Worm (Caenorhabditis elegans) whole organism, young adult: Measurements from ENCODE around the gene Y97E10AL.1.

ENCODE experiments used
- B0261.1 ChIP-seq: sonication (generic microtip); optimal IDR thresholded peaks from 2 replicates; lab custom pipeline; 2016; ENCODE audit warnings: mild to moderate bottlenecking, missing genetic modification characterization, moderate library complexity, missing compliant biosample characterization
- B0336.3 ChIP-seq: fragments of 200-800 bp; sonication (Bioruptor generic); IDR thresholded peaks from 2 replicates; pipeline ENCODE4 v1.3.6; 2022; ENCODE audit warnings: missing genetic modification characterization, missing compliant biosample characterization
- D2030.7 ChIP-seq: fragments of 200-800 bp; sonication (Bioruptor generic); IDR thresholded peaks from 2 replicates; pipeline ENCODE4 v1.3.6; 2022; ENCODE audit warnings: missing genetic modification reagents, missing genetic modification characterization, missing compliant biosample characterization
- F22D6.2 ChIP-seq: sonication (generic microtip); optimal IDR thresholded peaks from 2 replicates; lab custom pipeline; 2016; ENCODE audit warnings: mild to moderate bottlenecking, missing genetic modification characterization, missing compliant biosample characterization
- F23B12.7 ChIP-seq: sonication (generic microtip); optimal IDR thresholded peaks from 2 replicates; lab custom pipeline; 2017; ENCODE audit warnings: missing genetic modification characterization, mild to moderate bottlenecking, missing compliant biosample characterization, antibody characterized with exemption, moderate library complexity; ENCODE audit not compliant: insufficient read depth
- F37B4.10 ChIP-seq: fragments of 200-800 bp; sonication (Bioruptor generic); IDR thresholded peaks from 2 replicates; pipeline ENCODE4 v1.3.6; 2022; ENCODE audit warnings: missing genetic modification characterization, missing compliant biosample characterization
- F39B2.1 ChIP-seq: fragments of 200-800 bp; sonication (Bioruptor generic); IDR thresholded peaks from 2 replicates; pipeline ENCODE4 v1.3.6; 2022; ENCODE audit warnings: missing genetic modification reagents, missing genetic modification characterization, missing compliant biosample characterization
- F49E8.2 ChIP-seq: sonication (generic microtip); optimal IDR thresholded peaks from 3 replicates; lab custom pipeline; 2017; ENCODE audit warnings: missing genetic modification characterization, mild to moderate bottlenecking, missing compliant biosample characterization, antibody characterized with exemption, moderate library complexity; ENCODE audit not compliant: insufficient read depth
- F52B5.7 ChIP-seq: sonication (generic microtip); optimal IDR thresholded peaks from 2 replicates; lab custom pipeline; 2016; ENCODE audit warnings: mild to moderate bottlenecking, missing genetic modification characterization, missing compliant biosample characterization
- K12H6.12 ChIP-seq: fragments of 200-800 bp; sonication (Bioruptor generic); optimal IDR thresholded peaks from 2 replicates; lab custom pipeline; 2018; ENCODE audit warnings: mild to moderate bottlenecking, missing genetic modification characterization, missing compliant biosample characterization
- T07F8.4 ChIP-seq: sonication (generic microtip); optimal IDR thresholded peaks from 2 replicates; lab custom pipeline; 2016; ENCODE audit warnings: mild to moderate bottlenecking, missing genetic modification characterization, moderate library complexity, missing compliant biosample characterization
- Y79H2A.3 ChIP-seq: fragments of 200-800 bp; sonication (Bioruptor generic); conservative IDR thresholded peaks from 2 replicates; pipeline ENCODE4 v1.3.6; 2022; ENCODE audit warnings: missing genetic modification reagents, missing genetic modification characterization, missing compliant biosample characterization
- Y95B8A.8 ChIP-seq: fragments of 200-800 bp; sonication (Bioruptor generic); IDR thresholded peaks from 2 replicates; pipeline ENCODE4 v1.3.6; 2022; ENCODE audit warnings: missing genetic modification reagents, missing genetic modification characterization, missing compliant biosample characterization
- aptf-2 ChIP-seq: fragments of 200-800 bp; sonication (Bioruptor generic); conservative IDR thresholded peaks from 2 replicates; pipeline ENCODE4 v1.3.6; 2022; ENCODE audit warnings: missing genetic modification reagents, missing genetic modification characterization, missing compliant biosample characterization
- attf-6 ChIP-seq: fragments of 200-800 bp; sonication (Bioruptor generic); IDR thresholded peaks from 2 replicates; pipeline ENCODE4 v1.3.6; 2022; ENCODE audit warnings: missing genetic modification reagents, missing genetic modification characterization, missing compliant biosample characterization
- bed-1 ChIP-seq: fragments of 200-800 bp; sonication (Bioruptor generic); IDR thresholded peaks from 2 replicates; pipeline ENCODE4 v1.3.6; 2022; ENCODE audit warnings: missing genetic modification reagents, missing genetic modification characterization, missing compliant biosample characterization
- bed-2 ChIP-seq: fragments of 200-800 bp; sonication (Bioruptor generic); IDR thresholded peaks from 2 replicates; pipeline ENCODE4 v1.3.6; 2022; ENCODE audit warnings: missing genetic modification reagents, missing genetic modification characterization, missing compliant biosample characterization
- ceh-58 ChIP-seq: fragments of 200-800 bp; sonication (Bioruptor generic); IDR thresholded peaks from 2 replicates; pipeline ENCODE4 v1.3.6; 2022; ENCODE audit warnings: missing genetic modification characterization, missing compliant biosample characterization
- ceh-91 ChIP-seq: fragments of 200-800 bp; sonication (Bioruptor generic); IDR thresholded peaks from 2 replicates; pipeline ENCODE4 v1.3.6; 2022; ENCODE audit warnings: missing genetic modification reagents, missing genetic modification characterization, missing compliant biosample characterization
- die-1 ChIP-seq: sonication (generic microtip); optimal IDR thresholded peaks from 2 replicates; lab custom pipeline; 2016; ENCODE audit warnings: missing genotype, mild to moderate bottlenecking, missing genetic modification characterization, missing compliant biosample characterization
- egl-44 ChIP-seq: fragments of 200-800 bp; sonication (Bioruptor generic); IDR thresholded peaks from 2 replicates; pipeline ENCODE4 v1.3.6; 2022; ENCODE audit warnings: missing genetic modification reagents, missing genetic modification characterization, missing compliant biosample characterization
- gei-17 ChIP-seq: fragments of 200-800 bp; sonication (Bioruptor generic); optimal IDR thresholded peaks from 2 replicates; lab custom pipeline; 2018; ENCODE audit warnings: mild to moderate bottlenecking, missing genetic modification characterization, missing compliant biosample characterization
- hlh-26 ChIP-seq: fragments of 200-800 bp; sonication (Bioruptor generic); conservative IDR thresholded peaks from 2 replicates; pipeline ENCODE4 v1.3.6; 2022; ENCODE audit warnings: missing genetic modification reagents, missing genetic modification characterization, missing compliant biosample characterization
- hrde-1 ChIP-seq: sonication (generic microtip); optimal IDR thresholded peaks from 2 replicates; lab custom pipeline; 2016; ENCODE audit warnings: missing genetic modification characterization, mild to moderate bottlenecking, missing compliant biosample characterization, moderate library complexity, missing genotype, missing genetic modification reagents, borderline replicate concordance
- hsf-1 ChIP-seq: fragments of 200-800 bp; sonication (Bioruptor generic); IDR thresholded peaks from 2 replicates; pipeline ENCODE4 v1.3.6; 2022; ENCODE audit warnings: missing genetic modification reagents, missing genetic modification characterization, missing compliant biosample characterization
- lag-1 ChIP-seq: fragments of 200-800 bp; sonication (Bioruptor generic); IDR thresholded peaks from 2 replicates; pipeline ENCODE4 v1.3.6; 2022; ENCODE audit warnings: missing genetic modification reagents, missing genetic modification characterization, missing compliant biosample characterization
- let-607 ChIP-seq, 2 experiments: fragments of 200-800 bp in 1 of 2; sonication (Bioruptor generic) in 1 of 2; sonication (generic microtip) in 1 of 2; optimal IDR thresholded peaks; 2 replicates each; lab custom pipeline; 2016 to 2018; ENCODE audit warnings: mild to moderate bottlenecking in 2 of 2, missing compliant biosample characterization in 2 of 2, missing genetic modification characterization in 2 of 2, moderate library complexity in 2 of 2, missing genotype in 1 of 2
- lin-35 ChIP-seq, 3 experiments: fragments of 150-350 bp in 2 of 3; sonication (generic microtip) in 1 of 3; optimal IDR thresholded peaks; 2 replicates each; lab custom pipeline; 2014 to 2018; ENCODE audit warnings: missing biosample characterization in 3 of 3, missing genetic modification characterization in 3 of 3, missing genetic modification reagents in 3 of 3
- lin-54 ChIP-seq: fragments of 200-800 bp; sonication (Bioruptor generic); optimal IDR thresholded peaks from 2 replicates; lab custom pipeline; 2018; ENCODE audit warnings: mild to moderate bottlenecking, missing genetic modification characterization, missing compliant biosample characterization
- madf-3 ChIP-seq: fragments of 200-800 bp; sonication (Bioruptor generic); IDR thresholded peaks from 2 replicates; pipeline ENCODE4 v1.3.6; 2022; ENCODE audit warnings: missing genetic modification reagents, missing genetic modification characterization, missing compliant biosample characterization
- madf-6 ChIP-seq: fragments of 200-800 bp; sonication (Bioruptor generic); IDR thresholded peaks from 2 replicates; pipeline ENCODE4 v1.3.6; 2022; ENCODE audit warnings: missing genetic modification reagents, missing genetic modification characterization, missing compliant biosample characterization
- mxl-1 ChIP-seq: sonication (generic microtip); optimal IDR thresholded peaks from 2 replicates; lab custom pipeline; 2016; ENCODE audit warnings: missing genetic modification characterization, missing compliant biosample characterization
- nhr-120 ChIP-seq: fragments of 200-800 bp; sonication (Bioruptor generic); IDR thresholded peaks from 2 replicates; pipeline ENCODE4 v1.3.6; 2022; ENCODE audit warnings: missing genetic modification characterization, missing compliant biosample characterization
- nhr-27 ChIP-seq: fragments of 200-800 bp; sonication (Bioruptor generic); optimal IDR thresholded peaks from 2 replicates; lab custom pipeline; 2018; ENCODE audit warnings: mild to moderate bottlenecking, missing genetic modification characterization, moderate library complexity, missing compliant biosample characterization
- pha-4 ChIP-seq: fragments of 150-350 bp; sonication (generic microtip); optimal IDR thresholded peaks from 2 replicates; lab custom pipeline; 2014; ENCODE audit warnings: missing biosample characterization, missing genetic modification reagents, missing genetic modification characterization
- sea-2 ChIP-seq: fragments of 200-800 bp; sonication (Bioruptor generic); IDR thresholded peaks from 2 replicates; pipeline ENCODE4 v1.3.6; 2022; ENCODE audit warnings: missing genetic modification characterization, missing compliant biosample characterization
- snpc-1.1 ChIP-seq: sonication (generic microtip); optimal IDR thresholded peaks from 2 replicates; lab custom pipeline; 2017; ENCODE audit warnings: missing genetic modification characterization, mild to moderate bottlenecking, missing compliant biosample characterization, antibody characterized with exemption, moderate library complexity, missing genotype, missing genetic modification reagents; ENCODE audit not compliant: insufficient read depth
- snpc-1.3 ChIP-seq: sonication (generic microtip); optimal IDR thresholded peaks from 2 replicates; lab custom pipeline; 2017; ENCODE audit warnings: missing genetic modification characterization, mild to moderate bottlenecking, missing compliant biosample characterization, antibody characterized with exemption, moderate library complexity, missing genotype, missing genetic modification reagents; ENCODE audit not compliant: insufficient read depth
- snpc-4 ChIP-seq, 5 experiments: fragments of 150-350 bp in 1 of 5; sonication (generic microtip) in 4 of 5; optimal IDR thresholded peaks; 2 replicates each; lab custom pipeline; 2014 to 2018; ENCODE audit warnings: missing genetic modification characterization in 5 of 5, missing biosample characterization in 3 of 5, antibody characterized with exemption in 2 of 5, mild to moderate bottlenecking in 2 of 5, missing compliant biosample characterization in 2 of 5, missing genotype in 2 of 5, moderate library complexity in 2 of 5, missing genetic modification reagents in 1 of 5
- somi-1 ChIP-seq: fragments of 200-800 bp; sonication (Bioruptor generic); optimal IDR thresholded peaks from 2 replicates; lab custom pipeline; 2018; ENCODE audit warnings: mild to moderate bottlenecking, missing genetic modification characterization, missing compliant biosample characterization
- tbp1 ChIP-seq: fragments of 200-800 bp; sonication (Bioruptor generic); optimal IDR thresholded peaks from 2 replicates; lab custom pipeline; 2018; ENCODE audit warnings: mild to moderate bottlenecking, missing genetic modification characterization, missing compliant biosample characterization
- tlf-1 ChIP-seq: fragments of 200-800 bp; sonication (Bioruptor generic); optimal IDR thresholded peaks from 2 replicates; lab custom pipeline; 2018; ENCODE audit warnings: mild to moderate bottlenecking, missing genetic modification characterization, missing compliant biosample characterization
- xnd-1 ChIP-seq: sonication (generic microtip); optimal IDR thresholded peaks from 2 replicates; lab custom pipeline; 2016; ENCODE audit warnings: missing genotype, missing genetic modification reagents, missing genetic modification characterization, missing compliant biosample characterization
- ztf-25 ChIP-seq: fragments of 200-800 bp; sonication (Bioruptor generic); IDR thresholded peaks from 2 replicates; pipeline ENCODE4 v1.3.6; 2022; ENCODE audit warnings: missing genetic modification reagents, missing genetic modification characterization, missing compliant biosample characterization

The Y97E10AL.1 gene

ce11 chrV:8028825-8029489 is 43.0 kb downstream of the Y97E10AL.1 start, which contains the start of gene oma-2 (continued):
- TF ChIP-seq nhr-27 (no peak), F52B5.7 (tag; lab: Kevin White, UChicago) (no peak), B0261.1 (no peak), F39B2.1 (GFP tag; lab: Robert Waterston, UW) (no peak), somi-1 (GFP tag; lab: Kevin White, UChicago) (no peak), let-607 (tag; optimal IDR thresholded peaks at IDR 0.05; lab: Kevin White, UChicago) (no peak), aptf-2 (GFP tag; lab: Robert Waterston, UW) (no peak), T07F8.4 (tag; lab: Kevin White, UChicago) (no peak), bed-2 (GFP tag; lab: Robert Waterston, UW) (no peak), lin-35 (GFP tag; optimal IDR thresholded peaks at IDR 0.05; lab: Kevin White, UChicago) (no peak)

ce11 chrV:8031121-8031520 is 45.2 kb downstream of the Y97E10AL.1 start, which contains the start of gene vars-1:
TSS of gene vars-1 (plus strand) at chrV:8031411.
- TF ChIP-seq snpc-1.3 (tag; lab: Kevin White, UChicago) (no peak), Y95B8A.8 (0 out of 2 replicates have a peak, but pooled peaks have one; percentile 16), Y79H2A.3 (GFP tag; lab: Robert Waterston, UW) (no peak), hrde-1 (tag; lab: Kevin White, UChicago) (no peak), madf-3 (GFP tag; lab: Robert Waterston, UW) (0 out of 2 replicates have a peak, but pooled peaks have one; percentile 3), ceh-58 (no peak), F49E8.2 (peak; percentile 77), F22D6.2 (tag; lab: Kevin White, UChicago) (no peak), nhr-120 (GFP tag; lab: Robert Waterston, UW) (no peak), hlh-26 (GFP tag; lab: Robert Waterston, UW) (no peak), ceh-91 (GFP tag; lab: Robert Waterston, UW) (no peak), xnd-1 (tag; lab: Kevin White, UChicago) (peak; percentile 46), ztf-25 (GFP tag; lab: Robert Waterston, UW) (no peak), D2030.7 (GFP tag; lab: Robert Waterston, UW) (0 out of 2 replicates have a peak, but pooled peaks have one; percentile 28), mxl-1 (tag; lab: Kevin White, UChicago) (no peak), K12H6.12 (no peak), tlf-1 (GFP tag; lab: Kevin White, UChicago) (peak; percentile 51), lag-1 (GFP tag; lab: Robert Waterston, UW) (no peak), pha-4 (no peak), hsf-1 (GFP tag; lab: Robert Waterston, UW) (peak; percentile 82), F37B4.10 (GFP tag; lab: Robert Waterston, UW) (no peak), snpc-1.1 (tag; lab: Kevin White, UChicago) (peak; percentile 43), egl-44 (GFP tag; lab: Robert Waterston, UW) (no peak), bed-1 (no peak), gei-17 (GFP tag; lab: Kevin White, UChicago) (no peak), snpc-4 (GFP tag; optimal IDR thresholded peaks at IDR 0.05; lab: Kevin White, UChicago) (no peak), snpc-4 (tag; optimal IDR thresholded peaks at IDR 0.05; lab: Kevin White, UChicago) (peak in 2 of 4 experiments; percentile 11 to 50), madf-6 (GFP tag; lab: Robert Waterston, UW) (peak; percentile 58), attf-6 (GFP tag; lab: Robert Waterston, UW) (peak; percentile 56; the same call in 1 of the 2 replicates), lin-54 (GFP tag; lab: Kevin White, UChicago) (peak; percentile 88), die-1 (tag; lab: Kevin White, UChicago) (no peak), sea-2 (GFP tag; lab: Robert Waterston, UW) (no peak), tbp1 (GFP tag; lab: Kevin White, UChicago) (peak; percentile 6), F23B12.7 (peak; percentile 78), B0336.3 (GFP tag; lab: Robert Waterston, UW) (peak; percentile 55), somi-1 (GFP tag; lab: Kevin White, UChicago) (no peak)
